Worm (Caenorhabditis elegans): ENCODE data around the gene pals-25.

DNA sequence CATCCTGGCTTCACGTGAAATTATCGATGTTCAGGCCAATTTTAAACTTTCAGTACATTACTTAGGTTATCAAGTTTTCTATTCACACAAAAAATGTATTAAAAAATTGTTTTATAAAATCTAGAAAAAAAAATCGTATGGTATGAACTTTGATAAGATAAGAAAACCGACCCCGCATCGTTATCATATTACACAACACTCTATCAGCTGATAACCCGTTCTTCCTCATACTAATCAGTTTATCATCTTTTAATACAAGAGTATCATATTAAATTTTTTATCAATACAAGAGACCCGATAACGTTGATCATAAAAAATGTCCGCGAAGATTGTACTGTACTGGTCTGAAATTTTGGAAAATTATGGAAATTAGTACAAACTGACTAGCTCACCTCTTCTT lies 19.9 kb downstream of the pals-25 start:
- TF ChIP-seq med-1 (GFP tag; optimal IDR thresholded peaks at IDR 0.05; ENCODE audit: insufficient read depth): no peak
- no peak for TF ChIP-seq ztf-23 (GFP tag; IDR thresholded peaks at IDR 0.05)

All from whole organism, midembryonic.